Fruit fly (Drosophila melanogaster): ENCODE measurements around the gene mRpS34.

mRpS34 gene

dm6 chr3L:16380770-16381169, 32.9 kb downstream of the mRpS34 start (continued):
- TF ChIP-seq CG6765 (GFP tag; optimal IDR thresholded peaks at IDR 0.05) (peak; percentile 66), NK7.1 (GFP tag; optimal IDR thresholded peaks at IDR 0.05) (peak; percentile 33), CG7745 (tag; optimal IDR thresholded peaks at IDR 0.05) (no peak), CG30020 (tag; optimal IDR thresholded peaks at IDR 0.05) (peak; percentile 8), Atf3 (GFP tag; optimal IDR thresholded peaks at IDR 0.05) (peak; percentile 41), CG3281 (GFP tag; optimal IDR thresholded peaks at IDR 0.05) (peak; percentile 81), vfl (GFP tag; optimal IDR thresholded peaks at IDR 0.05) (peak; percentile 23), CG17612 (GFP tag; IDR thresholded peaks at IDR 0.05) (no peak), kah (GFP tag; optimal IDR thresholded peaks at IDR 0.05) (peak; percentile 16), Hsf (GFP tag; optimal IDR thresholded peaks at IDR 0.05) (peak; percentile 70), fd64A (GFP tag; optimal IDR thresholded peaks at IDR 0.05) (peak; percentile 23), wdn (GFP tag; IDR thresholded peaks at IDR 0.05) (0 out of 2 replicates have a peak, but pooled peaks have one; percentile 36), ro (GFP tag; IDR thresholded peaks at IDR 0.05) (no peak), Spps (tag; optimal IDR thresholded peaks at IDR 0.05) (peak; percentile 44), unpg (GFP tag; optimal IDR thresholded peaks at IDR 0.05) (peak; percentile 74), Dip3 (GFP tag; optimal IDR thresholded peaks at IDR 0.05) (peak; percentile 45), gcm (GFP tag; optimal IDR thresholded peaks at IDR 0.05) (peak; percentile 59), fd102C (GFP tag; optimal IDR thresholded peaks at IDR 0.05) (no peak), wor (GFP tag; IDR thresholded peaks at IDR 0.05) (peak; percentile 43; the same call in 1 of the 2 replicates), tio (GFP tag; optimal IDR thresholded peaks at IDR 0.05) (no peak), zen (tag; optimal IDR thresholded peaks at IDR 0.05) (peak; percentile 2), CG15696 (tag; optimal IDR thresholded peaks at IDR 0.05) (peak; percentile 75), CG14667 (GFP tag; IDR thresholded peaks at IDR 0.05) (peak; percentile 44; the same call in 1 of the 2 replicates), ranshi (GFP tag; IDR thresholded peaks at IDR 0.05) (0 out of 2 replicates have a peak, but pooled peaks have one; percentile 21), CG1832 (GFP tag; optimal IDR thresholded peaks at IDR 0.05) (no peak), Dp (GFP tag; optimal IDR thresholded peaks at IDR 0.05) (no peak), ind (GFP tag; optimal IDR thresholded peaks at IDR 0.05) (peak; percentile 76), MBD-R2 (GFP tag; IDR thresholded peaks at IDR 0.05) (peak; percentile 25; the same call in 1 of the 2 replicates), salm (tag; optimal IDR thresholded peaks at IDR 0.05) (no peak), CG18262 (tag; optimal IDR thresholded peaks at IDR 0.05) (peak; percentile 64), sr (GFP tag; IDR thresholded peaks at IDR 0.05) (no peak), CG5953 (GFP tag; IDR thresholded peaks at IDR 0.05) (no peak), C15 (GFP tag; IDR thresholded peaks at IDR 0.05) (no peak), sima (GFP tag; optimal IDR thresholded peaks at IDR 0.05) (no peak), CG6854 (GFP tag; optimal IDR thresholded peaks at IDR 0.05) (peak; percentile 69), ems (GFP tag; optimal IDR thresholded peaks at IDR 0.05) (peak; percentile 60), Atf6 (GFP tag; IDR thresholded peaks at IDR 0.05) (peak; percentile 65; the same call in 1 of the 2 replicates), gem (tag; optimal IDR thresholded peaks at IDR 0.05) (peak; percentile 80), CG18011 (GFP tag; optimal IDR thresholded peaks at IDR 0.05) (no peak), Sry-δ (GFP tag; optimal IDR thresholded peaks at IDR 0.05) (no peak), CG10147 (GFP tag; optimal IDR thresholded peaks at IDR 0.05) (peak; percentile 60), p53 (GFP tag; optimal IDR thresholded peaks at IDR 0.05) (peak; percentile 52), CG9727 (GFP tag; optimal IDR thresholded peaks at IDR 0.05) (peak; percentile 63), Camta (GFP tag; optimal IDR thresholded peaks at IDR 0.05) (peak; percentile 40), esg (GFP tag; conservative IDR thresholded peaks at IDR 0.05) (peak; percentile 48; the same call in 1 of the 2 replicates), pan (optimal IDR thresholded peaks at IDR 0.05) (no peak), pan (GFP tag; optimal IDR thresholded peaks at IDR 0.05 in 1 of 2, IDR thresholded peaks at IDR 0.05 in 1 of 2) (peak in 1 of 2 experiments; percentile 54), cato (GFP tag; optimal IDR thresholded peaks at IDR 0.05; ENCODE audit: borderline replicate concordance) (peak; percentile 45), Lhr (GFP tag; optimal IDR thresholded peaks at IDR 0.05) (no peak), Blimp-1 (GFP tag; optimal IDR thresholded peaks at IDR 0.05) (peak; percentile 73), CoRest (tag; optimal IDR thresholded peaks at IDR 0.05) (peak; percentile 73)
